ENCODE assay signal across 1 fruit fly cellular context in genomic region chr3R:29130902-29131621, dm6.
A peak's percentile ranks its signal among the peaks of the same experiment; 100 is the strongest.
TF ChIP-seq lines count a peak whose summit lies in the region.

dgt6 (minus strand) TSS chr3R:29130972.
Vha100-1 (plus strand) TSS chr3R:29131193.

TF ChIP-seq in whole organism, embryonic, 481 proteins besides CTCF, POLR2A, EP300 and RAD21 (continued from another document):
- TF ChIP-seq CG1792 (GFP tag; optimal IDR thresholded peaks at IDR 0.05; lab: Kevin White, UChicago) = no peak
- TF ChIP-seq HHEX (GFP tag; optimal IDR thresholded peaks at IDR 0.05; lab: Kevin White, UChicago) = no peak
- no peak for TF ChIP-seq Hsf (GFP tag; optimal IDR thresholded peaks at IDR 0.05; lab: Kevin White, UChicago)
- no peak for TF ChIP-seq Hand (GFP tag; optimal IDR thresholded peaks at IDR 0.05; lab: Kevin White, UChicago)
- TF ChIP-seq Oli (tag; optimal IDR thresholded peaks at IDR 0.05; lab: Kevin White, UChicago) = no peak
- TF ChIP-seq fd96Cb (tag; optimal IDR thresholded peaks at IDR 0.05; lab: Kevin White, UChicago) = no peak
- no peak for TF ChIP-seq grn (GFP tag; optimal IDR thresholded peaks at IDR 0.05; lab: Kevin White, UChicago)
- no peak for TF ChIP-seq CG11560 (tag; IDR thresholded peaks at IDR 0.05; lab: Robert Waterston, UW)
- TF ChIP-seq gcm (GFP tag; optimal IDR thresholded peaks at IDR 0.05; lab: Kevin White, UChicago) = no peak
- TF ChIP-seq CG10431 (GFP tag; optimal IDR thresholded peaks at IDR 0.05; lab: Kevin White, UChicago) = no peak
- no peak for TF ChIP-seq gce (GFP tag; IDR thresholded peaks at IDR 0.05; lab: Robert Waterston, UW)
- TF ChIP-seq CG7372 (GFP tag; IDR thresholded peaks at IDR 0.05; lab: Robert Waterston, UW) = no peak
- TF ChIP-seq Sry-δ (GFP tag; optimal IDR thresholded peaks at IDR 0.05; lab: Kevin White, UChicago) = peak; percentile 46
- TF ChIP-seq CkIIα-i1 (GFP tag; IDR thresholded peaks at IDR 0.05; lab: Robert Waterston, UW) = no peak
- no peak for TF ChIP-seq CG17359 (tag; optimal IDR thresholded peaks at IDR 0.05; lab: Kevin White, UChicago)
- no peak for TF ChIP-seq al (GFP tag; IDR thresholded peaks at IDR 0.05; lab: Robert Waterston, UW)
- peak; percentile 65 for TF ChIP-seq nmo (GFP tag; optimal IDR thresholded peaks at IDR 0.05; lab: Kevin White, UChicago)
- peak; percentile 95 for TF ChIP-seq onecut (GFP tag; IDR thresholded peaks at IDR 0.05; lab: Robert Waterston, UW)
- no peak for TF ChIP-seq pum (GFP tag; optimal IDR thresholded peaks at IDR 0.05; lab: Kevin White, UChicago)
- TF ChIP-seq tup (GFP tag; optimal IDR thresholded peaks at IDR 0.05; lab: Kevin White, UChicago) = no peak
- TF ChIP-seq sr (GFP tag; IDR thresholded peaks at IDR 0.05; lab: Robert Waterston, UW) = no peak
- TF ChIP-seq CG8765 (GFP tag; IDR thresholded peaks at IDR 0.05; lab: Robert Waterston, UW) = no peak
- TF ChIP-seq CG10147 (GFP tag; optimal IDR thresholded peaks at IDR 0.05; lab: Kevin White, UChicago) = no peak
- no peak for TF ChIP-seq CG16815 (GFP tag; optimal IDR thresholded peaks at IDR 0.05; lab: Kevin White, UChicago)
- TF ChIP-seq gt (GFP tag; IDR thresholded peaks at IDR 0.05; lab: Robert Waterston, UW) = no peak
- TF ChIP-seq wor (GFP tag; IDR thresholded peaks at IDR 0.05; lab: Robert Waterston, UW) = no peak
- no peak for TF ChIP-seq CG11247 (GFP tag; IDR thresholded peaks at IDR 0.05; lab: Robert Waterston, UW)
- no peak for TF ChIP-seq Atf6 (GFP tag; IDR thresholded peaks at IDR 0.05; lab: Robert Waterston, UW)
- TF ChIP-seq CG7786 (GFP tag; optimal IDR thresholded peaks at IDR 0.05; lab: Kevin White, UChicago) = no peak
- TF ChIP-seq fru (optimal IDR thresholded peaks at IDR 0.05; lab: Kevin White, UChicago) = no peak
- TF ChIP-seq vfl (GFP tag; optimal IDR thresholded peaks at IDR 0.05; lab: Kevin White, UChicago) = no peak
- no peak for TF ChIP-seq CG8359 (GFP tag; optimal IDR thresholded peaks at IDR 0.05; lab: Kevin White, UChicago; ENCODE audit: borderline replicate concordance)
- peak; percentile 77 for TF ChIP-seq pzg (GFP tag; optimal IDR thresholded peaks at IDR 0.05; lab: Kevin White, UChicago)
- no peak for TF ChIP-seq Fer1 (GFP tag; optimal IDR thresholded peaks at IDR 0.05; lab: Kevin White, UChicago)
- TF ChIP-seq scrt (GFP tag; optimal IDR thresholded peaks at IDR 0.05; lab: Kevin White, UChicago) = no peak
- no peak for TF ChIP-seq jing (GFP tag; optimal IDR thresholded peaks at IDR 0.05; lab: Kevin White, UChicago)
- TF ChIP-seq Mad (GFP tag; optimal IDR thresholded peaks at IDR 0.05; lab: Kevin White, UChicago) = no peak
- TF ChIP-seq Hr51 (GFP tag; optimal IDR thresholded peaks at IDR 0.05; lab: Kevin White, UChicago) = no peak
- no peak for TF ChIP-seq crol (GFP tag; IDR thresholded peaks at IDR 0.05; lab: Robert Waterston, UW)
- peak in 1 of 2 experiments; percentile 8 for TF ChIP-seq dpn (GFP tag; optimal IDR thresholded peaks at IDR 0.05; lab: Kevin White, UChicago)
- TF ChIP-seq CG14710 (tag; optimal IDR thresholded peaks at IDR 0.05; lab: Kevin White, UChicago) = peak; percentile 88
- TF ChIP-seq dm (GFP tag; optimal IDR thresholded peaks at IDR 0.05; lab: Kevin White, UChicago) = no peak
- TF ChIP-seq inv (GFP tag; IDR thresholded peaks at IDR 0.05; lab: Robert Waterston, UW; ENCODE audit: partially characterized antibody) = no peak
- peak; percentile 57 for TF ChIP-seq CG2116 (GFP tag; optimal IDR thresholded peaks at IDR 0.05; lab: Kevin White, UChicago)
- peak; percentile 34 for TF ChIP-seq CG15696 (tag; optimal IDR thresholded peaks at IDR 0.05; lab: Kevin White, UChicago)
- TF ChIP-seq dimm (GFP tag; IDR thresholded peaks at IDR 0.05; lab: Robert Waterston, UW) = no peak
- TF ChIP-seq dati (GFP tag; IDR thresholded peaks at IDR 0.05; lab: Robert Waterston, UW) = no peak
